Worm (Caenorhabditis elegans) whole organism, L4 larva: Measurements from ENCODE around the gene bec-1.

Experiments used
- F26F4.8 ChIP-seq: fragments of 200-800 bp; sonication (Bioruptor generic); conservative IDR thresholded peaks from 2 replicates; pipeline ENCODE4 v1.3.6; 2022; ENCODE audit warnings: missing genetic modification characterization, missing compliant biosample characterization
- F37D6.2 ChIP-seq: sonication (generic microtip); optimal IDR thresholded peaks from 2 replicates; lab custom pipeline; 2016; ENCODE audit warnings: mild to moderate bottlenecking, missing genetic modification characterization, missing compliant biosample characterization
- F44E2.7 ChIP-seq: fragments of 200-800 bp; sonication (Bioruptor generic); IDR thresholded peaks from 2 replicates; pipeline ENCODE4 v2.1.2; 2022; ENCODE audit warnings: missing genetic modification characterization, missing compliant biosample characterization
- T26A8.4 ChIP-seq: fragments of 200-800 bp; sonication (Bioruptor generic); IDR thresholded peaks from 2 replicates; pipeline ENCODE4 v1.3.6; 2022; ENCODE audit warnings: missing genetic modification characterization, missing compliant biosample characterization
- Y105C5A.15 ChIP-seq: fragments of 200-800 bp; sonication (Bioruptor generic); IDR thresholded peaks from 2 replicates; pipeline ENCODE4 v1.3.6; 2022; ENCODE audit warnings: missing genetic modification characterization, missing compliant biosample characterization
- Y75B8A.6 ChIP-seq: fragments of 200-800 bp; sonication (Bioruptor generic); IDR thresholded peaks from 2 replicates; pipeline ENCODE4 v1.3.6; 2022; ENCODE audit warnings: missing genetic modification reagents, missing genetic modification characterization, missing compliant biosample characterization
- ZK546.5 ChIP-seq, 2 experiments: sonication (generic microtip); optimal IDR thresholded peaks; 2 replicates each; lab custom pipeline; 2017; ENCODE audit warnings: missing biosample characterization in 2 of 2, missing genetic modification characterization in 2 of 2
- aha-1 ChIP-seq: fragments of 150-350 bp; peaks from one replicate; lab custom pipeline; 2014; ENCODE audit warnings: missing biosample characterization, missing genetic modification characterization
- arid-1 ChIP-seq: fragments of 200-800 bp; sonication (Bioruptor generic); conservative IDR thresholded peaks from 2 replicates; pipeline ENCODE4 v1.3.6; 2022; ENCODE audit warnings: missing genetic modification reagents, missing genetic modification characterization, missing compliant biosample characterization
- attf-4 ChIP-seq: sonication (generic microtip); optimal IDR thresholded peaks from 3 replicates; lab custom pipeline; 2017; ENCODE audit warnings: missing biosample characterization, missing genetic modification characterization
- ceh-28 ChIP-seq: fragments of 150-350 bp; optimal IDR thresholded peaks from 2 replicates; lab custom pipeline; 2014; ENCODE audit warnings: missing biosample characterization, missing genetic modification reagents, missing genetic modification characterization
- ceh-44 ChIP-seq: fragments of 200-800 bp; sonication (Bioruptor generic); IDR thresholded peaks from 2 replicates; pipeline ENCODE4 v1.3.6; 2022; ENCODE audit warnings: missing genetic modification reagents, missing genetic modification characterization, missing compliant biosample characterization
- ceh-62 ChIP-seq: sonication (generic microtip); optimal IDR thresholded peaks from 2 replicates; lab custom pipeline; 2017; ENCODE audit warnings: missing biosample characterization, missing genetic modification characterization
- ces-1 ChIP-seq: fragments of 150-350 bp; sonication (generic microtip); optimal IDR thresholded peaks from 4 replicates; lab custom pipeline; 2014; ENCODE audit warnings: missing biosample characterization, missing genetic modification reagents, missing genetic modification characterization
- cey-2 ChIP-seq: sonication (generic microtip); optimal IDR thresholded peaks from 3 replicates; lab custom pipeline; 2017; ENCODE audit warnings: missing genetic modification characterization, mild to moderate bottlenecking, missing compliant biosample characterization, antibody characterized with exemption, borderline replicate concordance; ENCODE audit not compliant: insufficient read depth
- daf-12 ChIP-seq: fragments of 150-350 bp; optimal IDR thresholded peaks from 2 replicates; lab custom pipeline; 2014; ENCODE audit warnings: missing biosample characterization, missing genetic modification reagents, missing genetic modification characterization
- daf-8 ChIP-seq: fragments of 200-800 bp; sonication (Bioruptor generic); IDR thresholded peaks from 2 replicates; pipeline ENCODE4 v1.3.6; 2022; ENCODE audit warnings: missing genetic modification characterization, missing compliant biosample characterization
- dmd-6 ChIP-seq: fragments of 200-800 bp; sonication (Bioruptor generic); IDR thresholded peaks from 2 replicates; pipeline ENCODE4 v1.3.6; 2022; ENCODE audit warnings: missing genetic modification reagents, missing genetic modification characterization, missing compliant biosample characterization
- dpl-1 ChIP-seq: fragments of 150-350 bp; optimal IDR thresholded peaks from 2 replicates; lab custom pipeline; 2014; ENCODE audit warnings: missing biosample characterization, missing genetic modification reagents, missing genetic modification characterization
- fkh-10 ChIP-seq: fragments of 150-350 bp; optimal IDR thresholded peaks from 2 replicates; lab custom pipeline; 2014; ENCODE audit warnings: missing biosample characterization, missing genetic modification reagents, missing genetic modification characterization
- fos-1 ChIP-seq: fragments of 150-350 bp; optimal IDR thresholded peaks from 2 replicates; lab custom pipeline; 2014; ENCODE audit warnings: missing biosample characterization, missing genetic modification characterization
- gei-8 ChIP-seq: fragments of 200-800 bp; sonication (Bioruptor generic); optimal IDR thresholded peaks from 2 replicates; lab custom pipeline; 2018; ENCODE audit warnings: mild to moderate bottlenecking, missing genetic modification characterization, missing compliant biosample characterization
- hlh-30 ChIP-seq: sonication (generic microtip); optimal IDR thresholded peaks from 2 replicates; lab custom pipeline; 2017; ENCODE audit warnings: antibody characterized with exemption, mild to moderate bottlenecking, missing genetic modification characterization, missing compliant biosample characterization; ENCODE audit not compliant: insufficient read depth
- hmg-1.1 ChIP-seq: fragments of 200-800 bp; sonication (Bioruptor generic); IDR thresholded peaks from 2 replicates; pipeline ENCODE4 v1.3.6; 2022; ENCODE audit warnings: missing genetic modification reagents, missing genetic modification characterization, missing compliant biosample characterization
- lin-15B ChIP-seq: fragments of 150-350 bp; sonication (generic microtip); optimal IDR thresholded peaks from 3 replicates; lab custom pipeline; 2014; ENCODE audit warnings: missing biosample characterization, missing genetic modification characterization
- lin-29 ChIP-seq: fragments of 200-800 bp; sonication (Bioruptor generic); IDR thresholded peaks from 2 replicates; pipeline ENCODE4 v1.3.6; 2022; ENCODE audit warnings: missing genetic modification reagents, missing genetic modification characterization, missing compliant biosample characterization
- lin-39 ChIP-seq: fragments of 150-350 bp; optimal IDR thresholded peaks from 2 replicates; lab custom pipeline; 2014; ENCODE audit warnings: missing biosample characterization, missing genetic modification reagents, missing genetic modification characterization
- lir-3 ChIP-seq: sonication (generic microtip); optimal IDR thresholded peaks from 2 replicates; lab custom pipeline; 2016; ENCODE audit warnings: mild to moderate bottlenecking, missing genetic modification characterization, missing compliant biosample characterization
- madf-9 ChIP-seq: fragments of 200-800 bp; sonication (Bioruptor generic); conservative IDR thresholded peaks from 2 replicates; pipeline ENCODE4 v1.3.6; 2022; ENCODE audit warnings: missing genetic modification reagents, missing genetic modification characterization, missing compliant biosample characterization
- mep-1 ChIP-seq: fragments of 150-350 bp; sonication (generic microtip); optimal IDR thresholded peaks from 3 replicates; lab custom pipeline; 2014; ENCODE audit warnings: missing biosample characterization, missing genetic modification characterization
- mxl-2 ChIP-seq: fragments of 200-800 bp; sonication (Bioruptor generic); conservative IDR thresholded peaks from 2 replicates; pipeline ENCODE4 v1.3.6; 2022; ENCODE audit warnings: missing genetic modification reagents, missing genetic modification characterization, missing compliant biosample characterization
- mxl-3 ChIP-seq: fragments of 200-800 bp; sonication (Bioruptor generic); optimal IDR thresholded peaks from 2 replicates; lab custom pipeline; 2018; ENCODE audit warnings: mild to moderate bottlenecking, missing genetic modification characterization, missing compliant biosample characterization
- nhr-10 ChIP-seq: fragments of 150-350 bp; optimal IDR thresholded peaks from 2 replicates; lab custom pipeline; 2014; ENCODE audit warnings: missing biosample characterization, missing genetic modification characterization
- nhr-102 ChIP-seq: sonication (generic microtip); optimal IDR thresholded peaks from 2 replicates; lab custom pipeline; 2016; ENCODE audit warnings: mild to moderate bottlenecking, missing genetic modification characterization, moderate library complexity, missing compliant biosample characterization
- nhr-11 ChIP-seq: fragments of 150-350 bp; optimal IDR thresholded peaks from 2 replicates; lab custom pipeline; 2014; ENCODE audit warnings: missing biosample characterization, missing genetic modification characterization
- nhr-237 ChIP-seq: sonication (generic microtip); optimal IDR thresholded peaks from 2 replicates; lab custom pipeline; 2017; ENCODE audit warnings: missing biosample characterization, missing genetic modification characterization
- nhr-25 ChIP-seq: sonication (generic microtip); optimal IDR thresholded peaks from 2 replicates; lab custom pipeline; 2017; ENCODE audit warnings: missing genetic modification characterization, mild to moderate bottlenecking, missing compliant biosample characterization, antibody characterized with exemption, moderate library complexity, borderline replicate concordance; ENCODE audit not compliant: insufficient read depth
- nhr-28 ChIP-seq: fragments of 150-350 bp; optimal IDR thresholded peaks from 2 replicates; lab custom pipeline; 2014; ENCODE audit warnings: missing biosample characterization, missing genetic modification characterization
- nhr-41 ChIP-seq: fragments of 200-800 bp; sonication (Bioruptor generic); IDR thresholded peaks from 2 replicates; pipeline ENCODE4 v1.3.6; 2022; ENCODE audit warnings: missing genetic modification reagents, missing genetic modification characterization, missing compliant biosample characterization
- nhr-42 ChIP-seq: fragments of 200-800 bp; sonication (Bioruptor generic); IDR thresholded peaks from 2 replicates; pipeline ENCODE4 v1.3.6; 2022; ENCODE audit warnings: missing genetic modification characterization, missing compliant biosample characterization
- nhr-48 ChIP-seq: sonication (generic microtip); optimal IDR thresholded peaks from 2 replicates; lab custom pipeline; 2016; ENCODE audit warnings: mild to moderate bottlenecking, missing genetic modification characterization, missing compliant biosample characterization
- nhr-6 ChIP-seq: fragments of 150-350 bp; optimal IDR thresholded peaks from 2 replicates; lab custom pipeline; 2014; ENCODE audit warnings: missing biosample characterization, missing genetic modification characterization
- nhr-77 ChIP-seq: fragments of 150-350 bp; optimal IDR thresholded peaks from 2 replicates; lab custom pipeline; 2014; ENCODE audit warnings: missing biosample characterization, missing genetic modification characterization
- saeg-2 ChIP-seq: fragments of 200-800 bp; sonication (Bioruptor generic); IDR thresholded peaks from 2 replicates; pipeline ENCODE4 v1.3.6; 2022; ENCODE audit warnings: missing genetic modification reagents, missing genetic modification characterization, missing compliant biosample characterization
- sdz-12 ChIP-seq: fragments of 200-800 bp; sonication (Bioruptor generic); optimal IDR thresholded peaks from 2 replicates; lab custom pipeline; 2018; ENCODE audit warnings: mild to moderate bottlenecking, missing genetic modification characterization, missing compliant biosample characterization
- set-16 ChIP-seq: fragments of 200-800 bp; sonication (Bioruptor generic); IDR thresholded peaks from 2 replicates; pipeline ENCODE4 v1.3.6; 2022; ENCODE audit warnings: missing genetic modification reagents, missing genetic modification characterization, missing compliant biosample characterization
- tra-1 ChIP-seq: fragments of 200-800 bp; sonication (Bioruptor generic); IDR thresholded peaks from 2 replicates; pipeline ENCODE4 v1.3.6; 2022; ENCODE audit warnings: missing genetic modification reagents, missing genetic modification characterization, missing compliant biosample characterization
- unc-130 ChIP-seq: sonication (generic microtip); optimal IDR thresholded peaks from 2 replicates; lab custom pipeline; 2016; ENCODE audit warnings: missing genetic modification reagents, missing genetic modification characterization, missing compliant biosample characterization
- vab-7 ChIP-seq: fragments of 200-800 bp; sonication (Bioruptor generic); IDR thresholded peaks from 2 replicates; pipeline ENCODE4 v1.3.6; 2022; ENCODE audit warnings: missing genetic modification reagents, missing genetic modification characterization, missing compliant biosample characterization
- zag-1 ChIP-seq: fragments of 150-350 bp; optimal IDR thresholded peaks from 2 replicates; lab custom pipeline; 2014; ENCODE audit warnings: missing biosample characterization, missing genetic modification characterization
- zfp-2 ChIP-seq: sonication (generic microtip); optimal IDR thresholded peaks from 2 replicates; lab custom pipeline; 2016; ENCODE audit warnings: mild to moderate bottlenecking, missing genetic modification characterization, missing compliant biosample characterization
- zip-11 ChIP-seq: fragments of 200-800 bp; sonication (Bioruptor generic); IDR thresholded peaks from 2 replicates; pipeline ENCODE4 v1.3.6; 2022; ENCODE audit warnings: missing genetic modification characterization, missing compliant biosample characterization

Gene bec-1

DNA sequence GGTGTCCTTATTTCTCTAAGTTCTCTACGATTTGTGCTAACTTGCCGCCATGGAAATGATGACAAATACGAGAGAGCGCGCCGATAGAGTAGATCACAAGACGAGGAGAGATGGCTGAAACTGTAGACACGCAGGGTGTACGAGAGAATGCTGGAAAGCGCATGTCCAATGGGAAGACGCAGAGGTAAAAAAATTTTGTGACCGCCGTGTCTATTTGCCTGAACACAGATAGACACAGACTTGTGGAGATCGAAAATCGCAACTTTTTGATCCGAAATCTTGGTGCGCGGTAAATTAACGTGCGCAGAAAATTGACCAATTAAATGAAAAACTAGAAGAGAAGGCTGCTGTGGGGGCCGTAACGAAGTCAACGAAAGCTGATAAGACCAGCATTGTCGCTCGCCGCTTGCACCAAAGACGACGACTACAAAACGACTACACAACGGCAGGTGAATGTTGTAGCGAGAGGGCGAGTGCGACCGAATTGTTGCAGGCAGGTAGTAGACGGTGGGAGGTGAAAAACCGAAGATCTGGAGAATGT, 7.0 kb downstream of the bec-1 start (continued):
- TF ChIP-seq Y105C5A.15 (GFP tag; lab: Robert Waterston, UW) (no peak), mxl-3 (GFP tag; lab: Kevin White, UChicago) (peak; percentile 81), unc-130 (no peak), lir-3 (tag; lab: Kevin White, UChicago) (no peak), zfp-2 (tag; lab: Kevin White, UChicago) (no peak), set-16 (GFP tag; lab: Robert Waterston, UW) (0 out of 2 replicates have a peak, but pooled peaks have one; percentile 16), saeg-2 (no peak), aha-1 (peak; percentile 73), zag-1 (tag; lab: Kevin White, UChicago) (no peak), ces-1 (GFP tag; lab: Kevin White, UChicago) (no peak), Y75B8A.6 (GFP tag; lab: Robert Waterston, UW) (no peak), nhr-41 (GFP tag; lab: Robert Waterston, UW) (no peak), hmg-1.1 (GFP tag; lab: Robert Waterston, UW) (peak; percentile 65), ceh-28 (no peak), lin-39 (no peak), T26A8.4 (GFP tag; lab: Robert Waterston, UW) (no peak), vab-7 (GFP tag; lab: Robert Waterston, UW) (no peak), nhr-48 (peak; percentile 95), nhr-10 (tag; lab: Kevin White, UChicago) (peak; percentile 55), lin-15B (no peak), nhr-25 (tag; lab: Kevin White, UChicago) (peak; percentile 74), nhr-11 (tag; lab: Kevin White, UChicago) (peak; percentile 84), attf-4 (tag; lab: Kevin White, UChicago) (no peak), sdz-12 (no peak), arid-1 (GFP tag; lab: Robert Waterston, UW) (no peak), nhr-6 (tag; lab: Kevin White, UChicago) (no peak), zip-11 (GFP tag; lab: Robert Waterston, UW) (no peak), dpl-1 (GFP tag; lab: Kevin White, UChicago) (peak; percentile 60), lin-29 (no peak), nhr-28 (tag; lab: Kevin White, UChicago) (peak; percentile 88), ceh-44 (GFP tag; lab: Robert Waterston, UW) (no peak), cey-2 (no peak), tra-1 (GFP tag; lab: Robert Waterston, UW) (peak; percentile 44; the same call in 1 of the 2 replicates), ZK546.5 (tag; optimal IDR thresholded peaks at IDR 0.05; lab: Kevin White, UChicago) (no peak), mxl-2 (GFP tag; lab: Robert Waterston, UW) (no peak), daf-8 (GFP tag; lab: Robert Waterston, UW) (no peak), nhr-102 (peak; percentile 87), daf-12 (no peak), ceh-62 (tag; lab: Kevin White, UChicago) (no peak), dmd-6 (GFP tag; lab: Robert Waterston, UW) (peak; percentile 72), nhr-77 (tag; lab: Kevin White, UChicago) (peak; percentile 41), madf-9 (GFP tag; lab: Robert Waterston, UW) (no peak), fkh-10 (GFP tag; lab: Kevin White, UChicago) (no peak), F26F4.8 (GFP tag; lab: Robert Waterston, UW) (no peak), F37D6.2 (no peak), mep-1 (peak; percentile 67), nhr-42 (GFP tag; lab: Robert Waterston, UW) (no peak), fos-1 (tag; lab: Kevin White, UChicago) (no peak), nhr-237 (tag; lab: Kevin White, UChicago) (no peak), gei-8 (GFP tag; lab: Kevin White, UChicago) (peak; percentile 12), hlh-30 (tag; lab: Kevin White, UChicago) (peak; percentile 94), F44E2.7 (GFP tag; lab: Robert Waterston, UW) (no peak)
